Fruit fly (Drosophila melanogaster) whole organism, prepupa: ENCODE results near the gene CG42588.
A peak's percentile ranks its signal among the peaks of the same experiment; 100 is the strongest.

Experiments used
- CG10669 ChIP-seq: fragments of 200-800 bp; sonication (Bioruptor generic); optimal IDR thresholded peaks from 3 replicates; lab custom pipeline; 2018; ENCODE audit warnings: missing biosample characterization, mild to moderate bottlenecking, missing genetic modification characterization, moderate library complexity
- CG11294 ChIP-seq: fragments of 200-800 bp; sonication (Bioruptor generic); IDR thresholded peaks from 2 replicates; pipeline ENCODE4 v1.3.6; 2022; ENCODE audit warnings: missing biosample characterization, missing genetic modification characterization
- CG11762 ChIP-seq: fragments of 200-800 bp; sonication (Bioruptor generic); optimal IDR thresholded peaks from 3 replicates; lab custom pipeline; 2016; ENCODE audit warnings: missing biosample characterization, missing genetic modification characterization; ENCODE audit not compliant: insufficient read depth
- CG11902 ChIP-seq: fragments of 200-800 bp; sonication (Bioruptor generic); optimal IDR thresholded peaks from 3 replicates; lab custom pipeline; 2016; ENCODE audit warnings: missing biosample characterization, missing genetic modification characterization
- CG15336 ChIP-seq: fragments of 200-800 bp; sonication (Bioruptor generic); IDR thresholded peaks from 2 replicates; pipeline ENCODE4 v1.3.6; 2022; ENCODE audit warnings: missing biosample characterization, missing genetic modification characterization
- CG1621 ChIP-seq: fragments of 200-800 bp; sonication (Bioruptor generic); optimal IDR thresholded peaks from 3 replicates; lab custom pipeline; 2018; ENCODE audit warnings: missing biosample characterization, mild to moderate bottlenecking, missing genetic modification characterization
- CG16779 ChIP-seq: fragments of 200-800 bp; sonication (Bioruptor generic); optimal IDR thresholded peaks from 3 replicates; lab custom pipeline; 2017; ENCODE audit warnings: missing biosample characterization, mild to moderate bottlenecking, missing genetic modification characterization
- CG34406 ChIP-seq: fragments of 200-800 bp; sonication (Bioruptor generic); optimal IDR thresholded peaks from 3 replicates; lab custom pipeline; 2016; ENCODE audit warnings: missing biosample characterization, missing genetic modification characterization
- CG4318 ChIP-seq: fragments of 200-800 bp; sonication (Bioruptor generic); optimal IDR thresholded peaks from 3 replicates; lab custom pipeline; 2017; ENCODE audit warnings: missing biosample characterization, mild to moderate bottlenecking, missing genetic modification characterization
- CG6163 ChIP-seq: fragments of 200-800 bp; sonication (Bioruptor generic); IDR thresholded peaks from 3 replicates; pipeline ENCODE4 v1.3.6; 2022; ENCODE audit warnings: missing biosample characterization, missing genetic modification characterization
- CG6276 ChIP-seq: fragments of 200-800 bp; sonication (Bioruptor generic); optimal IDR thresholded peaks from 2 replicates; lab custom pipeline; 2017; ENCODE audit warnings: missing biosample characterization, mild to moderate bottlenecking, missing genetic modification characterization
- CG6808 ChIP-seq: fragments of 200-800 bp; sonication (Bioruptor generic); optimal IDR thresholded peaks from 3 replicates; lab custom pipeline; 2017; ENCODE audit warnings: missing biosample characterization, missing genetic modification characterization, mild to moderate bottlenecking, moderate library complexity, missing genetic modification reagents
- CG8119 ChIP-seq: fragments of 200-800 bp; sonication (Bioruptor generic); IDR thresholded peaks from 3 replicates; pipeline ENCODE4 v1.3.6; 2022; ENCODE audit warnings: missing biosample characterization, missing genetic modification characterization
- CG8319 ChIP-seq: fragments of 200-800 bp; sonication (Bioruptor generic); optimal IDR thresholded peaks from 3 replicates; lab custom pipeline; 2016; ENCODE audit warnings: missing biosample characterization, missing genetic modification characterization
- CG8632 ChIP-seq: fragments of 200-800 bp; sonication (Bioruptor generic); optimal IDR thresholded peaks from 3 replicates; lab custom pipeline; 2016; ENCODE audit warnings: missing biosample characterization, missing genetic modification characterization
- CG9139 ChIP-seq: fragments of 200-800 bp; sonication (Bioruptor generic); optimal IDR thresholded peaks from 3 replicates; lab custom pipeline; 2017; ENCODE audit warnings: missing biosample characterization, mild to moderate bottlenecking, missing genetic modification characterization
- Eip75B ChIP-seq: fragments of 200-800 bp; sonication (Bioruptor generic); optimal IDR thresholded peaks from 3 replicates; lab custom pipeline; 2016; ENCODE audit warnings: missing biosample characterization, missing genetic modification characterization
- Eip78C ChIP-seq: fragments of 200-800 bp; sonication (Bioruptor generic); peaks from one replicate; lab custom pipeline; 2016; ENCODE audit warnings: missing biosample characterization, missing genetic modification characterization
- Eip93F ChIP-seq: fragments of 200-800 bp; sonication (Bioruptor generic); optimal IDR thresholded peaks from 2 replicates; lab custom pipeline; 2016; ENCODE audit warnings: missing biosample characterization, mild to moderate bottlenecking, missing genetic modification characterization
- Ets21C ChIP-seq: fragments of 200-800 bp; sonication (Bioruptor generic); optimal IDR thresholded peaks from 3 replicates; lab custom pipeline; 2016; ENCODE audit warnings: missing biosample characterization, missing genetic modification characterization
- Ets96B ChIP-seq: fragments of 200-800 bp; optimal IDR thresholded peaks from 2 replicates; lab custom pipeline; 2019; ENCODE audit warnings: missing biosample characterization, mild to moderate bottlenecking, missing genetic modification characterization, moderate library complexity
- Gug ChIP-seq: fragments of 200-800 bp; sonication (Bioruptor generic); IDR thresholded peaks from 2 replicates; pipeline ENCODE4 v1.3.6; 2022; ENCODE audit warnings: missing biosample characterization, missing genetic modification characterization
- Hr39 ChIP-seq: fragments of 200-800 bp; sonication (Bioruptor generic); optimal IDR thresholded peaks from 2 replicates; lab custom pipeline; 2016; ENCODE audit warnings: missing biosample characterization, missing genetic modification characterization
- Hr4 ChIP-seq: fragments of 200-800 bp; sonication (Bioruptor generic); optimal IDR thresholded peaks from 3 replicates; lab custom pipeline; 2016; ENCODE audit warnings: missing biosample characterization, missing genetic modification characterization
- Lpt ChIP-seq: fragments of 200-800 bp; sonication (Bioruptor generic); optimal IDR thresholded peaks from 3 replicates; lab custom pipeline; 2016; ENCODE audit warnings: missing biosample characterization, missing genetic modification characterization
- Met ChIP-seq: fragments of 200-800 bp; sonication (Bioruptor generic); optimal IDR thresholded peaks from 3 replicates; lab custom pipeline; 2016; ENCODE audit warnings: missing biosample characterization, missing genetic modification characterization
- OdsH ChIP-seq: fragments of 200-800 bp; sonication (Bioruptor generic); optimal IDR thresholded peaks from 3 replicates; lab custom pipeline; 2016; ENCODE audit warnings: missing biosample characterization, missing genetic modification characterization
- Sox14 ChIP-seq: fragments of 200-800 bp; sonication (Bioruptor generic); optimal IDR thresholded peaks from 3 replicates; lab custom pipeline; 2016; ENCODE audit warnings: missing biosample characterization, missing genetic modification characterization
- Sox15 ChIP-seq: fragments of 200-800 bp; sonication (Bioruptor generic); optimal IDR thresholded peaks from 3 replicates; lab custom pipeline; 2016; ENCODE audit warnings: missing biosample characterization, missing genetic modification characterization
- achi ChIP-seq: fragments of 200-800 bp; sonication (Bioruptor generic); optimal IDR thresholded peaks from 3 replicates; lab custom pipeline; 2016; ENCODE audit warnings: missing biosample characterization, missing genetic modification characterization
- acj6 ChIP-seq: fragments of 200-800 bp; sonication (Bioruptor generic); optimal IDR thresholded peaks from 3 replicates; lab custom pipeline; 2016; ENCODE audit warnings: missing biosample characterization, missing genetic modification characterization
- dsx ChIP-seq: fragments of 200-800 bp; optimal IDR thresholded peaks from 3 replicates; lab custom pipeline; 2019; ENCODE audit warnings: missing biosample characterization, mild to moderate bottlenecking, missing genetic modification characterization, moderate library complexity; ENCODE audit not compliant: poor library complexity, severe bottlenecking
- eg ChIP-seq: fragments of 200-800 bp; sonication (Bioruptor generic); IDR thresholded peaks from 3 replicates; pipeline ENCODE4 v1.3.6; 2022; ENCODE audit warnings: missing biosample characterization, missing genetic modification characterization
- esn ChIP-seq: fragments of 200-800 bp; sonication (Bioruptor generic); optimal IDR thresholded peaks from 2 replicates; lab custom pipeline; 2016; ENCODE audit warnings: missing biosample characterization, mild to moderate bottlenecking, missing genetic modification characterization, moderate library complexity
- fd59A ChIP-seq: fragments of 200-800 bp; sonication (Bioruptor generic); optimal IDR thresholded peaks from 2 replicates; lab custom pipeline; 2017; ENCODE audit warnings: missing biosample characterization, mild to moderate bottlenecking, missing genetic modification characterization, missing genetic modification reagents
- fd85E ChIP-seq: fragments of 200-800 bp; sonication (Bioruptor generic); optimal IDR thresholded peaks from 3 replicates; lab custom pipeline; 2016; ENCODE audit warnings: missing biosample characterization, missing genetic modification characterization
- fkh ChIP-seq: fragments of 200-800 bp; sonication (Bioruptor generic); optimal IDR thresholded peaks from 3 replicates; lab custom pipeline; 2017; ENCODE audit warnings: missing biosample characterization, mild to moderate bottlenecking, missing genetic modification characterization, moderate library complexity
- lz ChIP-seq: fragments of 200-800 bp; sonication (Bioruptor generic); optimal IDR thresholded peaks from 3 replicates; lab custom pipeline; 2016; ENCODE audit warnings: missing biosample characterization, missing genetic modification characterization
- salr ChIP-seq, 2 experiments: fragments of 200-800 bp; sonication (Bioruptor generic); optimal IDR thresholded peaks; 3 replicates each; lab custom pipeline; 2016 to 2018; ENCODE audit warnings: missing biosample characterization in 2 of 2, missing genetic modification characterization in 2 of 2, mild to moderate bottlenecking in 1 of 2
- ss ChIP-seq, 2 experiments: fragments of 200-800 bp; sonication (Bioruptor generic); optimal IDR thresholded peaks; 2 replicates in 1 of 2; 3 replicates in 1 of 2; lab custom pipeline; 2017 to 2018; ENCODE audit warnings: mild to moderate bottlenecking in 2 of 2, missing biosample characterization in 2 of 2, missing genetic modification characterization in 2 of 2, moderate library complexity in 1 of 2
- svp ChIP-seq: fragments of 200-800 bp; sonication (Bioruptor generic); peaks from one replicate; lab custom pipeline; 2016; ENCODE audit warnings: missing biosample characterization, missing genetic modification characterization
- topi ChIP-seq: fragments of 200-800 bp; sonication (Bioruptor generic); optimal IDR thresholded peaks from 3 replicates; lab custom pipeline; 2016; ENCODE audit warnings: missing biosample characterization, missing genetic modification characterization
- vri ChIP-seq: fragments of 200-800 bp; sonication (Bioruptor generic); optimal IDR thresholded peaks from 3 replicates; lab custom pipeline; 2016; ENCODE audit warnings: missing biosample characterization, mild to moderate bottlenecking, missing genetic modification characterization

The CG42588 gene

dm6 chr3L:12806290-12806743 lies 7.7 kb upstream of the CG42588 start (continued):
- no peak for TF ChIP-seq Gug
- TF ChIP-seq CG8319 (GFP tag; lab: Kevin White, UChicago): no peak
- no peak for TF ChIP-seq fd59A (GFP tag; lab: Kevin White, UChicago)
- peak; percentile 54 for TF ChIP-seq acj6
- no peak for TF ChIP-seq svp
- peak; percentile 66; the same call in 2 of the 3 replicates for TF ChIP-seq CG8119 (GFP tag; lab: Robert Waterston, UW)
- peak; percentile 54 for TF ChIP-seq topi
- peak; percentile 59 for TF ChIP-seq Ets96B
- peak; percentile 50 for TF ChIP-seq Eip93F (GFP tag; lab: Kevin White, UChicago)
- TF ChIP-seq Met (GFP tag; lab: Kevin White, UChicago): peak; percentile 56
- TF ChIP-seq CG1621 (tag; lab: Kevin White, UChicago): no peak
- TF ChIP-seq ss (GFP tag; optimal IDR thresholded peaks at IDR 0.05; lab: Kevin White, UChicago): no peak
- peak; percentile 30 for TF ChIP-seq lz (GFP tag; lab: Kevin White, UChicago)
- no peak for TF ChIP-seq Ets21C (GFP tag; lab: Kevin White, UChicago)
- TF ChIP-seq CG11902 (GFP tag; lab: Kevin White, UChicago): no peak
- TF ChIP-seq eg: peak; percentile 72; the same call in 2 of the 3 replicates
- peak; percentile 55 for TF ChIP-seq OdsH (GFP tag; lab: Kevin White, UChicago)
- peak; percentile 69 for TF ChIP-seq CG15336 (GFP tag; lab: Robert Waterston, UW)
- no peak for TF ChIP-seq CG4318 (GFP tag; lab: Kevin White, UChicago)
- peak; percentile 16 for TF ChIP-seq CG16779 (tag; lab: Kevin White, UChicago)
- no peak for TF ChIP-seq CG11762 (GFP tag; lab: Kevin White, UChicago)
- peak; percentile 86 for TF ChIP-seq Eip78C
- peak; percentile 34 for TF ChIP-seq Eip75B (GFP tag; lab: Kevin White, UChicago)
- TF ChIP-seq CG11294: no peak
- peak; percentile 66 for TF ChIP-seq Hr4
- peak; percentile 67 for TF ChIP-seq achi (GFP tag; lab: Kevin White, UChicago)
- no peak for TF ChIP-seq salr (GFP tag; optimal IDR thresholded peaks at IDR 0.05; lab: Kevin White, UChicago)
- TF ChIP-seq CG6276 (GFP tag; lab: Kevin White, UChicago): no peak
- TF ChIP-seq dsx (GFP tag; lab: Kevin White, UChicago): peak; percentile 54
- TF ChIP-seq Sox14: peak; percentile 82
- TF ChIP-seq CG8632 (GFP tag; lab: Kevin White, UChicago): peak; percentile 67
- no peak for TF ChIP-seq Sox15 (GFP tag; lab: Kevin White, UChicago)
- TF ChIP-seq CG6163 (GFP tag; lab: Robert Waterston, UW): peak; percentile 85
- no peak for TF ChIP-seq fkh (GFP tag; lab: Kevin White, UChicago)
- peak; percentile 60 for TF ChIP-seq esn (GFP tag; lab: Kevin White, UChicago)
- no peak for TF ChIP-seq CG10669
- peak; percentile 51 for TF ChIP-seq fd85E (GFP tag; lab: Kevin White, UChicago)
- peak; percentile 43 for TF ChIP-seq Lpt (GFP tag; lab: Kevin White, UChicago)

- TF ChIP-seq vri (GFP tag; lab: Kevin White, UChicago) (no peak), CG6163 (GFP tag; lab: Robert Waterston, UW) (no peak), CG6808 (no peak), CG9139 (GFP tag; lab: Kevin White, UChicago) (no peak), Hr39 (GFP tag; lab: Kevin White, UChicago) (no peak), CG34406 (no peak), Eip78C (no peak), svp (no peak), Ets96B (no peak)
Measured at dm6 chr3L:12808421-12808820, 5.6 kb upstream of the CG42588 start, which contains the start of gene CG32110. TSS of gene CG32110 (plus strand) at chr3L:12808721.
